Worm (Caenorhabditis elegans): ENCODE measurements around the gene algn-14.

The algn-14 gene

ce11 chrIV:3847489-3847888 lies 44.3 kb upstream of the algn-14 start:
- TF ChIP-seq nhr-67 (tag; optimal IDR thresholded peaks at IDR 0.05), result no peak
- TF ChIP-seq fkh-10 (GFP tag; optimal IDR thresholded peaks at IDR 0.05), result peak; percentile 27

- TF ChIP-seq nhr-76 (tag; optimal IDR thresholded peaks at IDR 0.05), result no peak
- TF ChIP-seq aly-2 (tag; optimal IDR thresholded peaks at IDR 0.05), result no peak
- no peak for TF ChIP-seq ceh-82 (tag; optimal IDR thresholded peaks at IDR 0.05)
- TF ChIP-seq mdl-1 (tag; optimal IDR thresholded peaks at IDR 0.05), result no peak
- no peak for TF ChIP-seq nhr-12 (tag; optimal IDR thresholded peaks at IDR 0.05)
- TF ChIP-seq snpc-4 (tag; optimal IDR thresholded peaks at IDR 0.05), result no peak
- no peak for TF ChIP-seq ama-1 (optimal IDR thresholded peaks at IDR 0.05)
- TF ChIP-seq nhr-77 (tag; optimal IDR thresholded peaks at IDR 0.05), result no peak
- TF ChIP-seq eor-1 (tag; optimal IDR thresholded peaks at IDR 0.05), result no peak
- TF ChIP-seq R02D3.7 (tag; optimal IDR thresholded peaks at IDR 0.05), result no peak
- TF ChIP-seq ceh-9 (tag; optimal IDR thresholded peaks at IDR 0.05), result no peak
- no peak for TF ChIP-seq elt-1 (tag; optimal IDR thresholded peaks at IDR 0.05)
Measured at ce11 chrIV:3844584-3844983, 41.4 kb upstream of the algn-14 start.

- TF ChIP-seq nhr-12 (tag; optimal IDR thresholded peaks at IDR 0.05) (no peak), fkh-2 (tag; optimal IDR thresholded peaks at IDR 0.05) (no peak), nfya-1 (tag; optimal IDR thresholded peaks at IDR 0.05; ENCODE audit: insufficient read depth) (no peak), fos-1 (tag; optimal IDR thresholded peaks at IDR 0.05) (no peak), R02D3.7 (tag; optimal IDR thresholded peaks at IDR 0.05) (no peak), mdl-1 (tag; optimal IDR thresholded peaks at IDR 0.05) (no peak), ztf-4 (tag; optimal IDR thresholded peaks at IDR 0.05) (no peak), ZK546.5 (tag; optimal IDR thresholded peaks at IDR 0.05) (no peak), egl-27 (tag; optimal IDR thresholded peaks at IDR 0.05) (no peak), hmg-11 (tag; optimal IDR thresholded peaks at IDR 0.05) (no peak), ceh-82 (tag; optimal IDR thresholded peaks at IDR 0.05) (no peak), jun-1 (tag; optimal IDR thresholded peaks at IDR 0.05) (no peak), unc-62 (GFP tag; optimal IDR thresholded peaks at IDR 0.05) (no peak)
Measured at ce11 chrIV:3844004-3844403, 40.8 kb upstream of the algn-14 start.

- TF ChIP-seq ceh-28 (tag; optimal IDR thresholded peaks at IDR 0.05) (no peak), elt-3 (tag; optimal IDR thresholded peaks at IDR 0.05) (no peak), elt-2 (tag; optimal IDR thresholded peaks at IDR 0.05) (no peak), ceh-82 (tag; optimal IDR thresholded peaks at IDR 0.05) (no peak), tbx-2 (tag; optimal IDR thresholded peaks at IDR 0.05) (no peak), fkh-10 (GFP tag; optimal IDR thresholded peaks at IDR 0.05) (no peak), nhr-237 (tag; optimal IDR thresholded peaks at IDR 0.05) (no peak), hmg-11 (tag; optimal IDR thresholded peaks at IDR 0.05) (no peak), aly-2 (tag; optimal IDR thresholded peaks at IDR 0.05) (no peak), zag-1 (tag; optimal IDR thresholded peaks at IDR 0.05) (no peak), ZK546.5 (tag; optimal IDR thresholded peaks at IDR 0.05) (no peak), nhr-76 (tag; optimal IDR thresholded peaks at IDR 0.05) (no peak), mml-1 (tag; optimal IDR thresholded peaks at IDR 0.05) (no peak), daf-12 (tag; optimal IDR thresholded peaks at IDR 0.05) (no peak), jun-1 (tag; optimal IDR thresholded peaks at IDR 0.05) (no peak), lin-39 (tag; optimal IDR thresholded peaks at IDR 0.05) (no peak), unc-62 (GFP tag; optimal IDR thresholded peaks at IDR 0.05) (no peak), eor-1 (tag; optimal IDR thresholded peaks at IDR 0.05) (no peak), fkh-2 (tag; optimal IDR thresholded peaks at IDR 0.05) (no peak)
Measured at ce11 chrIV:3843019-3843527, 39.8 kb upstream of the algn-14 start.

ce11 chrIV:3841607-3842006 lies 38.4 kb upstream of the algn-14 start:
- no peak for TF ChIP-seq jun-1 (tag; optimal IDR thresholded peaks at IDR 0.05)
- no peak for TF ChIP-seq nhr-67 (tag; optimal IDR thresholded peaks at IDR 0.05)
- no peak for TF ChIP-seq ceh-28 (tag; optimal IDR thresholded peaks at IDR 0.05)
- no peak for TF ChIP-seq nhr-43 (tag; optimal IDR thresholded peaks at IDR 0.05; ENCODE audit: poor library complexity, severe bottlenecking)
- no peak for TF ChIP-seq lin-39 (tag; optimal IDR thresholded peaks at IDR 0.05)
- no peak for TF ChIP-seq aly-2 (tag; optimal IDR thresholded peaks at IDR 0.05)
- TF ChIP-seq nhr-12 (tag; optimal IDR thresholded peaks at IDR 0.05), result no peak
- no peak for TF ChIP-seq nhr-23 (tag; optimal IDR thresholded peaks at IDR 0.05)
- no peak for TF ChIP-seq unc-39 (tag; optimal IDR thresholded peaks at IDR 0.05)
- TF ChIP-seq lsy-12 (tag; optimal IDR thresholded peaks at IDR 0.05), result no peak
- no peak for TF ChIP-seq nhr-28 (tag; optimal IDR thresholded peaks at IDR 0.05)
- no peak for TF ChIP-seq nhr-76 (tag; optimal IDR thresholded peaks at IDR 0.05)
- TF ChIP-seq fkh-10 (GFP tag; optimal IDR thresholded peaks at IDR 0.05), result no peak
- no peak for TF ChIP-seq egl-27 (tag; optimal IDR thresholded peaks at IDR 0.05)
- TF ChIP-seq daf-12 (tag; optimal IDR thresholded peaks at IDR 0.05), result no peak

All from whole organism, L3 larva.